7 worm cellular contexts compared by ENCODE assay signal in genomic region chrII:11602387-11602960, ce11.
A peak's percentile ranks its signal among the peaks of the same experiment; 100 is the strongest.
TF ChIP-seq lines count a peak whose summit lies in the region.

No protein-coding gene starts in this region.

TF ChIP-seq in whole organism, L1 larva, 84 proteins besides CTCF, POLR2A, EP300 and RAD21:
- TF ChIP-seq nhr-71 (tag; optimal IDR thresholded peaks at IDR 0.05; lab: Kevin White, UChicago) (peak; percentile 18), rnt-1 (tag; optimal IDR thresholded peaks at IDR 0.05; lab: Kevin White, UChicago) (peak; percentile 51), lin-14 (GFP tag; optimal IDR thresholded peaks at IDR 0.05; lab: Kevin White, UChicago) (peak; percentile 84), fkh-8 (tag; optimal IDR thresholded peaks at IDR 0.05; lab: Kevin White, UChicago) (no peak), efl-1 (optimal IDR thresholded peaks at IDR 0.05; lab: Kevin White, UChicago) (peak in 1 of 2 experiments; percentile 19), efl-1 (GFP tag; optimal IDR thresholded peaks at IDR 0.05 in 1 of 2; lab: Kevin White, UChicago) (peak in 1 of 2 experiments; percentile 57), dsc-1 (tag; optimal IDR thresholded peaks at IDR 0.05; lab: Kevin White, UChicago) (peak; percentile 62), unc-130 (tag; optimal IDR thresholded peaks at IDR 0.05; lab: Kevin White, UChicago) (no peak), nhr-85 (tag; lab: Kevin White, UChicago) (no peak), lsy-2 (tag; optimal IDR thresholded peaks at IDR 0.05; lab: Kevin White, UChicago) (peak in 1 of 2 experiments; percentile 1), sptf-1 (tag; optimal IDR thresholded peaks at IDR 0.05; lab: Kevin White, UChicago) (no peak)

TF ChIP-seq in whole organism, L2 larva, 48 proteins besides CTCF, POLR2A, EP300 and RAD21 (continues in another document):
- TF ChIP-seq unc-55 (GFP tag; optimal IDR thresholded peaks at IDR 0.05; lab: Kevin White, UChicago): no peak
- no peak for TF ChIP-seq ZK546.5 (tag; optimal IDR thresholded peaks at IDR 0.05; lab: Kevin White, UChicago)
- TF ChIP-seq Y55F3AM.14 (GFP tag; optimal IDR thresholded peaks at IDR 0.05; lab: Kevin White, UChicago): no peak
- TF ChIP-seq nhr-23 (tag; optimal IDR thresholded peaks at IDR 0.05; lab: Kevin White, UChicago): no peak
- TF ChIP-seq lin-13 (GFP tag; optimal IDR thresholded peaks at IDR 0.05; lab: Kevin White, UChicago): no peak
- no peak for TF ChIP-seq ceh-16 (tag; optimal IDR thresholded peaks at IDR 0.05; lab: Kevin White, UChicago)
- peak; percentile 58 for TF ChIP-seq F13H6.1 (tag; optimal IDR thresholded peaks at IDR 0.05; lab: Kevin White, UChicago)
- peak; percentile 10 for TF ChIP-seq sma-9 (GFP tag; optimal IDR thresholded peaks at IDR 0.05; lab: Kevin White, UChicago)
- TF ChIP-seq sma-9 (tag; optimal IDR thresholded peaks at IDR 0.05; lab: Kevin White, UChicago): no peak
- peak; percentile 40 for TF ChIP-seq nhr-129 (tag; optimal IDR thresholded peaks at IDR 0.05; lab: Kevin White, UChicago)
- no peak for TF ChIP-seq nhr-6 (tag; optimal IDR thresholded peaks at IDR 0.05; lab: Kevin White, UChicago)
- no peak for TF ChIP-seq ztf-1 (GFP tag; conservative IDR thresholded peaks at IDR 0.05; lab: Robert Waterston, UW)
- TF ChIP-seq ama-1 (optimal IDR thresholded peaks at IDR 0.05; lab: Kevin White, UChicago): no peak
- no peak for TF ChIP-seq sem-4 (tag; optimal IDR thresholded peaks at IDR 0.05; lab: Kevin White, UChicago)

TF ChIP-seq in whole organism, L3 larva, 47 proteins besides CTCF, POLR2A, EP300 and RAD21:
- TF ChIP-seq pha-4 (tag; optimal IDR thresholded peaks at IDR 0.05; lab: Kevin White, UChicago): peak; percentile 25
- peak; percentile 68 for TF ChIP-seq nfya-1 (tag; optimal IDR thresholded peaks at IDR 0.05; lab: Kevin White, UChicago; ENCODE audit: insufficient read depth)
- TF ChIP-seq lsy-12 (tag; optimal IDR thresholded peaks at IDR 0.05; lab: Kevin White, UChicago): no peak
- no peak for TF ChIP-seq unc-39 (tag; optimal IDR thresholded peaks at IDR 0.05; lab: Kevin White, UChicago)
- TF ChIP-seq sea-2 (GFP tag; optimal IDR thresholded peaks at IDR 0.05; lab: Kevin White, UChicago): no peak

TF ChIP-seq in whole organism, L4 larva, 104 proteins besides CTCF, POLR2A, EP300 and RAD21:
- TF ChIP-seq rbr-2 (tag; optimal IDR thresholded peaks at IDR 0.05; lab: Kevin White, UChicago) (no peak), set-16 (GFP tag; IDR thresholded peaks at IDR 0.05; lab: Robert Waterston, UW) (0 out of 2 replicates have a peak, but pooled peaks have one; percentile 22), ceh-62 (tag; optimal IDR thresholded peaks at IDR 0.05; lab: Kevin White, UChicago) (no peak), hlh-11 (tag; optimal IDR thresholded peaks at IDR 0.05; lab: Kevin White, UChicago) (peak; percentile 34), lin-1 (GFP tag; IDR thresholded peaks at IDR 0.05; lab: Robert Waterston, UW) (no peak), php-3 (GFP tag; IDR thresholded peaks at IDR 0.05; lab: Robert Waterston, UW) (no peak), unc-62 (GFP tag; optimal IDR thresholded peaks at IDR 0.05 in 1 of 2; lab: Kevin White, UChicago) (peak in 1 of 2 experiments; percentile 57), unc-62 (tag; optimal IDR thresholded peaks at IDR 0.05; lab: Kevin White, UChicago) (no peak), F10B5.3 (tag; optimal IDR thresholded peaks at IDR 0.05; lab: Kevin White, UChicago) (no peak), nhr-25 (tag; optimal IDR thresholded peaks at IDR 0.05; lab: Kevin White, UChicago; ENCODE audit: borderline replicate concordance, insufficient read depth) (no peak), vab-7 (GFP tag; IDR thresholded peaks at IDR 0.05; lab: Robert Waterston, UW) (no peak)

TF ChIP-seq in whole organism, late embryonic, 69 proteins besides CTCF, POLR2A, EP300 and RAD21:
- TF ChIP-seq hlh-30 (tag; optimal IDR thresholded peaks at IDR 0.05; lab: Kevin White, UChicago; ENCODE audit: insufficient read depth) (no peak), rnt-1 (tag; optimal IDR thresholded peaks at IDR 0.05; lab: Kevin White, UChicago) (peak; percentile 66), ets-4 (tag; optimal IDR thresholded peaks at IDR 0.05; lab: Kevin White, UChicago) (peak; percentile 14), ceh-34 (tag; optimal IDR thresholded peaks at IDR 0.05; lab: Kevin White, UChicago) (peak; percentile 59), nfya-1 (tag; optimal IDR thresholded peaks at IDR 0.05; lab: Kevin White, UChicago) (peak; percentile 76), ceh-9 (tag; optimal IDR thresholded peaks at IDR 0.05; lab: Kevin White, UChicago) (no peak), ceh-18 (tag; optimal IDR thresholded peaks at IDR 0.05; lab: Kevin White, UChicago) (peak; percentile 27)

TF ChIP-seq in whole organism, mixed stage, embryonic, 35 proteins besides CTCF, POLR2A, EP300 and RAD21:
- TF ChIP-seq nhr-2 (tag; optimal IDR thresholded peaks at IDR 0.05; lab: Kevin White, UChicago) (no peak), unc-120 (tag; optimal IDR thresholded peaks at IDR 0.05; lab: Kevin White, UChicago; ENCODE audit: poor library complexity, severe bottlenecking) (peak; percentile 37), zip-8 (tag; optimal IDR thresholded peaks at IDR 0.05; lab: Kevin White, UChicago) (no peak), mls-2 (tag; optimal IDR thresholded peaks at IDR 0.05; lab: Kevin White, UChicago) (no peak), unc-62 (GFP tag; optimal IDR thresholded peaks at IDR 0.05; lab: Kevin White, UChicago) (peak; percentile 4), tbx-8 (GFP tag; optimal IDR thresholded peaks at IDR 0.05; lab: Kevin White, UChicago) (no peak), drap-1 (GFP tag; optimal IDR thresholded peaks at IDR 0.05; lab: Kevin White, UChicago) (no peak)

TF ChIP-seq in whole organism, young adult, 124 proteins besides CTCF, POLR2A, EP300 and RAD21:
- TF ChIP-seq zfh-2 (GFP tag; conservative IDR thresholded peaks at IDR 0.05; lab: Robert Waterston, UW) (peak; percentile 78), attf-6 (GFP tag; IDR thresholded peaks at IDR 0.05; lab: Robert Waterston, UW) (no peak)
